Worm (Caenorhabditis elegans) whole organism, young adult: ENCODE measurements around the gene C50B6.9.
A peak's percentile ranks its signal among the peaks of the same experiment; 100 is the strongest.

Experiments used
- B0035.1 ChIP-seq: sonication (generic microtip); optimal IDR thresholded peaks from 2 replicates; lab custom pipeline; 2016; ENCODE audit warnings: missing genetic modification characterization, mild to moderate bottlenecking, missing compliant biosample characterization, missing genotype, missing genetic modification reagents
- B0336.3 ChIP-seq: fragments of 200-800 bp; sonication (Bioruptor generic); IDR thresholded peaks from 2 replicates; pipeline ENCODE4 v1.3.6; 2022; ENCODE audit warnings: missing genetic modification characterization, missing compliant biosample characterization
- C17E4.6 ChIP-seq: fragments of 200-800 bp; sonication (Bioruptor generic); IDR thresholded peaks from 2 replicates; pipeline ENCODE4 v1.3.6; 2022; ENCODE audit warnings: missing genetic modification reagents, missing genetic modification characterization, missing compliant biosample characterization
- F33H1.4 ChIP-seq: fragments of 200-800 bp; sonication (Bioruptor generic); IDR thresholded peaks from 2 replicates; pipeline ENCODE4 v1.3.6; 2022; ENCODE audit warnings: missing genetic modification reagents, missing genetic modification characterization, missing compliant biosample characterization
- F37B4.10 ChIP-seq: fragments of 200-800 bp; sonication (Bioruptor generic); IDR thresholded peaks from 2 replicates; pipeline ENCODE4 v1.3.6; 2022; ENCODE audit warnings: missing genetic modification characterization, missing compliant biosample characterization
- F39B2.1 ChIP-seq: fragments of 200-800 bp; sonication (Bioruptor generic); IDR thresholded peaks from 2 replicates; pipeline ENCODE4 v1.3.6; 2022; ENCODE audit warnings: missing genetic modification reagents, missing genetic modification characterization, missing compliant biosample characterization
- F55B11.4 ChIP-seq: sonication (generic microtip); optimal IDR thresholded peaks from 2 replicates; lab custom pipeline; 2016; ENCODE audit warnings: missing compliant biosample characterization, missing genetic modification characterization, borderline replicate concordance; ENCODE audit not compliant: insufficient read depth
- F57A8.1 ChIP-seq: fragments of 200-800 bp; sonication (Bioruptor generic); optimal IDR thresholded peaks from 2 replicates; lab custom pipeline; 2018; ENCODE audit warnings: mild to moderate bottlenecking, missing genetic modification characterization, moderate library complexity, missing compliant biosample characterization
- T07F8.4 ChIP-seq: sonication (generic microtip); optimal IDR thresholded peaks from 2 replicates; lab custom pipeline; 2016; ENCODE audit warnings: mild to moderate bottlenecking, missing genetic modification characterization, moderate library complexity, missing compliant biosample characterization
- Y53G8AR.9 ChIP-seq: fragments of 200-800 bp; sonication (Bioruptor generic); conservative IDR thresholded peaks from 2 replicates; pipeline ENCODE4 v1.3.6; 2022; ENCODE audit warnings: missing genetic modification reagents, missing genetic modification characterization, missing compliant biosample characterization
- Y56A3A.18 ChIP-seq: fragments of 200-800 bp; sonication (Bioruptor generic); IDR thresholded peaks from 2 replicates; pipeline ENCODE4 v1.3.6; 2022; ENCODE audit warnings: missing genetic modification reagents, missing genetic modification characterization, missing compliant biosample characterization
- Y79H2A.3 ChIP-seq: fragments of 200-800 bp; sonication (Bioruptor generic); conservative IDR thresholded peaks from 2 replicates; pipeline ENCODE4 v1.3.6; 2022; ENCODE audit warnings: missing genetic modification reagents, missing genetic modification characterization, missing compliant biosample characterization
- Y95B8A.8 ChIP-seq: fragments of 200-800 bp; sonication (Bioruptor generic); IDR thresholded peaks from 2 replicates; pipeline ENCODE4 v1.3.6; 2022; ENCODE audit warnings: missing genetic modification reagents, missing genetic modification characterization, missing compliant biosample characterization
- akir-1 ChIP-seq: fragments of 200-800 bp; sonication (Bioruptor generic); optimal IDR thresholded peaks from 2 replicates; lab custom pipeline; 2018; ENCODE audit warnings: mild to moderate bottlenecking, missing genetic modification characterization, moderate library complexity, missing compliant biosample characterization
- bed-1 ChIP-seq: fragments of 200-800 bp; sonication (Bioruptor generic); IDR thresholded peaks from 2 replicates; pipeline ENCODE4 v1.3.6; 2022; ENCODE audit warnings: missing genetic modification reagents, missing genetic modification characterization, missing compliant biosample characterization
- ccch-3 ChIP-seq: fragments of 200-800 bp; sonication (Bioruptor generic); optimal IDR thresholded peaks from 2 replicates; lab custom pipeline; 2018; ENCODE audit warnings: mild to moderate bottlenecking, missing genetic modification characterization, missing compliant biosample characterization
- ceh-100 ChIP-seq: fragments of 200-800 bp; sonication (Bioruptor generic); IDR thresholded peaks from 2 replicates; pipeline ENCODE4 v1.3.6; 2022; ENCODE audit warnings: missing genetic modification reagents, missing genetic modification characterization, missing compliant biosample characterization
- die-1 ChIP-seq: sonication (generic microtip); optimal IDR thresholded peaks from 2 replicates; lab custom pipeline; 2016; ENCODE audit warnings: missing genotype, mild to moderate bottlenecking, missing genetic modification characterization, missing compliant biosample characterization
- dox-1 ChIP-seq: fragments of 200-800 bp; sonication (Bioruptor generic); IDR thresholded peaks from 2 replicates; pipeline ENCODE4 v1.3.6; 2022; ENCODE audit warnings: missing genetic modification reagents, missing genetic modification characterization, missing compliant biosample characterization
- efl-1 ChIP-seq: fragments of 150-350 bp; optimal IDR thresholded peaks from 2 replicates; lab custom pipeline; 2014; ENCODE audit warnings: missing biosample characterization, missing genetic modification reagents, missing genetic modification characterization
- egl-18 ChIP-seq: fragments of 200-800 bp; sonication (Bioruptor generic); IDR thresholded peaks from 2 replicates; pipeline ENCODE4 v1.3.6; 2022; ENCODE audit warnings: missing genetic modification reagents, missing genetic modification characterization, missing compliant biosample characterization
- egrh-3 ChIP-seq: fragments of 200-800 bp; sonication (Bioruptor generic); IDR thresholded peaks from 2 replicates; pipeline ENCODE4 v1.3.6; 2022; ENCODE audit warnings: missing genetic modification reagents, missing genetic modification characterization, missing compliant biosample characterization
- gei-17 ChIP-seq: fragments of 200-800 bp; sonication (Bioruptor generic); optimal IDR thresholded peaks from 2 replicates; lab custom pipeline; 2018; ENCODE audit warnings: mild to moderate bottlenecking, missing genetic modification characterization, missing compliant biosample characterization
- hmg-20 ChIP-seq: fragments of 200-800 bp; sonication (Bioruptor generic); IDR thresholded peaks from 2 replicates; pipeline ENCODE4 v1.3.6; 2022; ENCODE audit warnings: missing genetic modification reagents, missing genetic modification characterization, missing compliant biosample characterization
- hrde-1 ChIP-seq: sonication (generic microtip); optimal IDR thresholded peaks from 2 replicates; lab custom pipeline; 2016; ENCODE audit warnings: missing genetic modification characterization, mild to moderate bottlenecking, missing compliant biosample characterization, moderate library complexity, missing genotype, missing genetic modification reagents, borderline replicate concordance
- lag-1 ChIP-seq: fragments of 200-800 bp; sonication (Bioruptor generic); IDR thresholded peaks from 2 replicates; pipeline ENCODE4 v1.3.6; 2022; ENCODE audit warnings: missing genetic modification reagents, missing genetic modification characterization, missing compliant biosample characterization
- lin-35 ChIP-seq, 3 experiments: fragments of 150-350 bp in 2 of 3; sonication (generic microtip) in 1 of 3; optimal IDR thresholded peaks; 2 replicates each; lab custom pipeline; 2014 to 2018; ENCODE audit warnings: missing biosample characterization in 3 of 3, missing genetic modification characterization in 3 of 3, missing genetic modification reagents in 3 of 3
- lin-40 ChIP-seq: sonication (generic microtip); optimal IDR thresholded peaks from 2 replicates; lab custom pipeline; 2016; ENCODE audit warnings: missing genetic modification characterization, mild to moderate bottlenecking, missing compliant biosample characterization, missing genotype, missing genetic modification reagents
- lin-54 ChIP-seq: fragments of 200-800 bp; sonication (Bioruptor generic); optimal IDR thresholded peaks from 2 replicates; lab custom pipeline; 2018; ENCODE audit warnings: mild to moderate bottlenecking, missing genetic modification characterization, missing compliant biosample characterization
- nhr-120 ChIP-seq: fragments of 200-800 bp; sonication (Bioruptor generic); IDR thresholded peaks from 2 replicates; pipeline ENCODE4 v1.3.6; 2022; ENCODE audit warnings: missing genetic modification characterization, missing compliant biosample characterization
- nhr-80 ChIP-seq: sonication (generic microtip); optimal IDR thresholded peaks from 2 replicates; lab custom pipeline; 2016; ENCODE audit warnings: missing genetic modification characterization, missing compliant biosample characterization
- pha-4 ChIP-seq: fragments of 150-350 bp; sonication (generic microtip); optimal IDR thresholded peaks from 2 replicates; lab custom pipeline; 2014; ENCODE audit warnings: missing biosample characterization, missing genetic modification reagents, missing genetic modification characterization
- rec-8 ChIP-seq, 2 experiments: sonication (generic microtip); optimal IDR thresholded peaks; 2 replicates each; lab custom pipeline; 2016; ENCODE audit warnings: mild to moderate bottlenecking in 2 of 2, missing genetic modification characterization in 2 of 2, missing genetic modification reagents in 2 of 2, missing genotype in 2 of 2, missing biosample characterization in 1 of 2, missing compliant biosample characterization in 1 of 2, moderate library complexity in 1 of 2
- rpc-1 ChIP-seq, 2 experiments: fragments of 150-350 bp in 1 of 2; sonication (generic microtip) in 1 of 2; optimal IDR thresholded peaks; 2 replicates each; lab custom pipeline; 2014 to 2018; ENCODE audit warnings: missing biosample characterization in 1 of 2, missing genetic modification characterization in 1 of 2, missing genetic modification reagents in 1 of 2, missing genotype in 1 of 2
- sdz-38 ChIP-seq: sonication (generic microtip); optimal IDR thresholded peaks from 2 replicates; lab custom pipeline; 2016; ENCODE audit warnings: missing genotype, missing genetic modification characterization, missing compliant biosample characterization
- snpc-1.1 ChIP-seq: sonication (generic microtip); optimal IDR thresholded peaks from 2 replicates; lab custom pipeline; 2017; ENCODE audit warnings: missing genetic modification characterization, mild to moderate bottlenecking, missing compliant biosample characterization, antibody characterized with exemption, moderate library complexity, missing genotype, missing genetic modification reagents; ENCODE audit not compliant: insufficient read depth
- snpc-4 ChIP-seq, 5 experiments: fragments of 150-350 bp in 1 of 5; sonication (generic microtip) in 4 of 5; optimal IDR thresholded peaks; 2 replicates each; lab custom pipeline; 2014 to 2018; ENCODE audit warnings: missing genetic modification characterization in 5 of 5, missing biosample characterization in 3 of 5, antibody characterized with exemption in 2 of 5, mild to moderate bottlenecking in 2 of 5, missing compliant biosample characterization in 2 of 5, missing genotype in 2 of 5, moderate library complexity in 2 of 5, missing genetic modification reagents in 1 of 5
- somi-1 ChIP-seq: fragments of 200-800 bp; sonication (Bioruptor generic); optimal IDR thresholded peaks from 2 replicates; lab custom pipeline; 2018; ENCODE audit warnings: mild to moderate bottlenecking, missing genetic modification characterization, missing compliant biosample characterization
- tbp1 ChIP-seq: fragments of 200-800 bp; sonication (Bioruptor generic); optimal IDR thresholded peaks from 2 replicates; lab custom pipeline; 2018; ENCODE audit warnings: mild to moderate bottlenecking, missing genetic modification characterization, missing compliant biosample characterization
- tlf-1 ChIP-seq: fragments of 200-800 bp; sonication (Bioruptor generic); optimal IDR thresholded peaks from 2 replicates; lab custom pipeline; 2018; ENCODE audit warnings: mild to moderate bottlenecking, missing genetic modification characterization, missing compliant biosample characterization
- xnd-1 ChIP-seq: sonication (generic microtip); optimal IDR thresholded peaks from 2 replicates; lab custom pipeline; 2016; ENCODE audit warnings: missing genotype, missing genetic modification reagents, missing genetic modification characterization, missing compliant biosample characterization
- zim-3 ChIP-seq: sonication (generic microtip); optimal IDR thresholded peaks from 2 replicates; lab custom pipeline; 2017; ENCODE audit warnings: mild to moderate bottlenecking, missing genetic modification characterization, moderate library complexity, missing compliant biosample characterization
- ztf-25 ChIP-seq: fragments of 200-800 bp; sonication (Bioruptor generic); IDR thresholded peaks from 2 replicates; pipeline ENCODE4 v1.3.6; 2022; ENCODE audit warnings: missing genetic modification reagents, missing genetic modification characterization, missing compliant biosample characterization
- ztf-28 ChIP-seq: fragments of 200-800 bp; sonication (Bioruptor generic); IDR thresholded peaks from 2 replicates; pipeline ENCODE4 v1.3.6; 2022; ENCODE audit warnings: missing genetic modification reagents, missing genetic modification characterization, missing compliant biosample characterization
- ztf-6 ChIP-seq: fragments of 200-800 bp; sonication (Bioruptor generic); IDR thresholded peaks from 2 replicates; pipeline ENCODE4 v1.3.6; 2022; ENCODE audit warnings: missing genetic modification reagents, missing genetic modification characterization, missing compliant biosample characterization

The C50B6.9 gene

ce11 chrV:13309806-13310205 is 26.4 kb upstream of the C50B6.9 start (continued):
- TF ChIP-seq snpc-1.1: no peak
- peak; percentile 10 for TF ChIP-seq snpc-4 (GFP tag; optimal IDR thresholded peaks at IDR 0.05; lab: Kevin White, UChicago)
- peak in 1 of 4 experiments; percentile 21 for TF ChIP-seq snpc-4 (tag; optimal IDR thresholded peaks at IDR 0.05; lab: Kevin White, UChicago)
- peak; percentile 47; the same call in 1 of the 2 replicates for TF ChIP-seq B0336.3 (GFP tag; lab: Robert Waterston, UW)
- no peak for TF ChIP-seq nhr-120
- peak; percentile 11 for TF ChIP-seq xnd-1 (tag; lab: Kevin White, UChicago)
- TF ChIP-seq rec-8 (tag; optimal IDR thresholded peaks at IDR 0.05; lab: Kevin White, UChicago): no peak
- TF ChIP-seq lag-1: no peak
- peak; percentile 54 for TF ChIP-seq tlf-1
- TF ChIP-seq egrh-3 (GFP tag; lab: Robert Waterston, UW): no peak

- TF ChIP-seq F39B2.1 (GFP tag; lab: Robert Waterston, UW) (no peak), ztf-25 (GFP tag; lab: Robert Waterston, UW) (peak; percentile 91), F33H1.4 (GFP tag; lab: Robert Waterston, UW) (peak; percentile 99), nhr-120 (no peak), lin-35 (GFP tag; optimal IDR thresholded peaks at IDR 0.05; lab: Kevin White, UChicago) (peak; percentile 27 to 82 (median 73)), bed-1 (GFP tag; lab: Robert Waterston, UW) (no peak), Y95B8A.8 (GFP tag; lab: Robert Waterston, UW) (peak; percentile 97), dox-1 (peak; percentile 97), ztf-28 (peak; percentile 78; the same call in 1 of the 2 replicates), hrde-1 (tag; lab: Kevin White, UChicago) (peak; percentile 52), rpc-1 (optimal IDR thresholded peaks at IDR 0.05; lab: Kevin White, UChicago) (no peak), rpc-1 (tag; optimal IDR thresholded peaks at IDR 0.05; lab: Kevin White, UChicago) (peak; percentile 14), lin-40 (tag; lab: Kevin White, UChicago) (no peak), ceh-100 (GFP tag; lab: Robert Waterston, UW) (peak; percentile 73), egl-18 (no peak), tbp1 (GFP tag; lab: Kevin White, UChicago) (peak; percentile 73), snpc-4 (GFP tag; optimal IDR thresholded peaks at IDR 0.05; lab: Kevin White, UChicago) (peak; percentile 52), snpc-4 (tag; optimal IDR thresholded peaks at IDR 0.05; lab: Kevin White, UChicago) (peak in 3 of 4 experiments; percentile 44 to 64 (median 63)), ztf-6 (no peak), akir-1 (GFP tag; lab: Kevin White, UChicago) (no peak), efl-1 (peak; percentile 100), gei-17 (GFP tag; lab: Kevin White, UChicago) (no peak), pha-4 (tag; lab: Kevin White, UChicago) (no peak), hmg-20 (peak; percentile 64), ccch-3 (no peak), zim-3 (tag; lab: Kevin White, UChicago) (no peak), T07F8.4 (tag; lab: Kevin White, UChicago) (no peak), somi-1 (GFP tag; lab: Kevin White, UChicago) (no peak), Y53G8AR.9 (GFP tag; lab: Robert Waterston, UW) (peak; percentile 92), sdz-38 (tag; lab: Kevin White, UChicago) (no peak), Y79H2A.3 (GFP tag; lab: Robert Waterston, UW) (peak; percentile 80), lin-54 (GFP tag; lab: Kevin White, UChicago) (peak; percentile 96), C17E4.6 (GFP tag; lab: Robert Waterston, UW) (peak; percentile 88), nhr-80 (tag; lab: Kevin White, UChicago) (no peak), F37B4.10 (GFP tag; lab: Robert Waterston, UW) (no peak), lag-1 (no peak), F55B11.4 (tag; lab: Kevin White, UChicago) (no peak), die-1 (tag; lab: Kevin White, UChicago) (no peak), B0035.1 (tag; lab: Kevin White, UChicago) (no peak), Y56A3A.18 (no peak), F57A8.1 (no peak)
These were observed 23.9 kb upstream of the C50B6.9 start, which contains the start of gene nasp-2 for ce11 chrV:13312210-13312676. Gene nasp-2, minus strand, starts transcription at chrV:13312260.
